Fruit fly (Drosophila melanogaster) whole organism, embryonic: ENCODE measurements around the gene alphaCOP.

Source experiments
- CG10979 ChIP-seq: fragments of 200-800 bp; sonication (Bioruptor generic); optimal IDR thresholded peaks from 2 replicates; lab custom pipeline; 2018; ENCODE audit warnings: missing biosample characterization, mild to moderate bottlenecking, missing genetic modification characterization, moderate library complexity
- CG16815 ChIP-seq: fragments of 200-800 bp; sonication (Bioruptor generic); optimal IDR thresholded peaks from 3 replicates; lab custom pipeline; 2017; ENCODE audit warnings: missing biosample characterization, mild to moderate bottlenecking, missing genetic modification characterization
- CG7987 ChIP-seq: fragments of 200-800 bp; sonication (Bioruptor generic); optimal IDR thresholded peaks from 2 replicates; lab custom pipeline; 2018; ENCODE audit warnings: missing biosample characterization, mild to moderate bottlenecking, missing genetic modification characterization, moderate library complexity
- Dbx ChIP-seq: fragments of 200-800 bp; sonication (Bioruptor generic); IDR thresholded peaks from 3 replicates; pipeline ENCODE4 v1.3.6; 2022; ENCODE audit warnings: missing biosample characterization, missing genetic modification characterization
- Sox102F ChIP-seq: fragments of 200-800 bp; sonication (Bioruptor generic); optimal IDR thresholded peaks from 2 replicates; lab custom pipeline; 2018; ENCODE audit warnings: missing biosample characterization, mild to moderate bottlenecking, missing genetic modification characterization, moderate library complexity
- Spps ChIP-seq: fragments of 200-800 bp; sonication (Bioruptor generic); optimal IDR thresholded peaks from 2 replicates; lab custom pipeline; 2018; ENCODE audit warnings: missing biosample characterization, mild to moderate bottlenecking, missing genetic modification characterization
- TFAM ChIP-seq: fragments of 200-800 bp; sonication (Bioruptor generic); optimal IDR thresholded peaks from 2 replicates; lab custom pipeline; 2017; ENCODE audit warnings: missing biosample characterization, missing genetic modification characterization, inconsistent platforms
- YL-1 ChIP-seq: fragments of 200-800 bp; sonication (Bioruptor generic); optimal IDR thresholded peaks from 3 replicates; lab custom pipeline; 2017; ENCODE audit warnings: missing biosample characterization, mild to moderate bottlenecking, missing genetic modification characterization
- eyg ChIP-seq: fragments of 200-800 bp; sonication (Bioruptor generic); optimal IDR thresholded peaks from 3 replicates; lab custom pipeline; 2016; ENCODE audit warnings: missing biosample characterization, missing genetic modification characterization
- gcm2 ChIP-seq: fragments of 200-800 bp; sonication (Bioruptor generic); optimal IDR thresholded peaks from 2 replicates; lab custom pipeline; 2016; ENCODE audit warnings: missing biosample characterization, missing genetic modification characterization
- nerfin-1 ChIP-seq: fragments of 200-800 bp; sonication (Bioruptor generic); optimal IDR thresholded peaks from 3 replicates; lab custom pipeline; 2019; ENCODE audit warnings: missing biosample characterization, mild to moderate bottlenecking, missing genetic modification characterization, moderate library complexity
- salm ChIP-seq: fragments of 200-800 bp; sonication (Bioruptor generic); optimal IDR thresholded peaks from 2 replicates; lab custom pipeline; 2018; ENCODE audit warnings: missing biosample characterization, mild to moderate bottlenecking, missing genetic modification characterization
- trh ChIP-seq: fragments of 200-800 bp; sonication (Bioruptor generic); optimal IDR thresholded peaks from 2 replicates; lab custom pipeline; 2016; ENCODE audit warnings: missing biosample characterization, missing genetic modification characterization
- ttk ChIP-seq: fragments of 200-800 bp; sonication (Bioruptor generic); IDR thresholded peaks from 2 replicates; pipeline ENCODE4 v2.1.2; 2022; ENCODE audit warnings: missing biosample characterization, missing genetic modification characterization

- TF ChIP-seq salm (tag; lab: Kevin White, UChicago), result no peak
- no peak for TF ChIP-seq ttk (GFP tag; lab: Robert Waterston, UW)
- no peak for TF ChIP-seq YL-1 (GFP tag; lab: Kevin White, UChicago)
- TF ChIP-seq TFAM (GFP tag; lab: Kevin White, UChicago), result no peak
- TF ChIP-seq CG10979 (tag; lab: Kevin White, UChicago), result no peak
- TF ChIP-seq trh (GFP tag; lab: Kevin White, UChicago), result no peak
- TF ChIP-seq Sox102F (GFP tag; lab: Kevin White, UChicago), result no peak
- no peak for TF ChIP-seq eyg (GFP tag; lab: Kevin White, UChicago)
- TF ChIP-seq CG7987 (GFP tag; lab: Kevin White, UChicago), result no peak
- TF ChIP-seq CG16815, result no peak
- TF ChIP-seq Dbx (GFP tag; lab: Robert Waterston, UW), result no peak
- TF ChIP-seq nerfin-1 (tag; lab: Kevin White, UChicago), result no peak
- TF ChIP-seq gcm2 (GFP tag; lab: Kevin White, UChicago), result no peak
- no peak for TF ChIP-seq Spps
Measured at dm6 chr3L:1637652-1638051, 7.3 kb downstream of the alphaCOP start, which contains the start of gene nSyb.
